Worm (Caenorhabditis elegans) whole organism, L2 larva: ENCODE data around the gene gcy-33.

ENCODE experiments used
- C34F6.9 ChIP-seq: fragments of 150-350 bp; optimal IDR thresholded peaks from 2 replicates; lab custom pipeline; 2014; ENCODE audit warnings: missing biosample characterization, missing genetic modification characterization
- F13H6.1 ChIP-seq: sonication (generic microtip); optimal IDR thresholded peaks from 2 replicates; lab custom pipeline; 2016; ENCODE audit warnings: missing genetic modification characterization, missing compliant biosample characterization
- Y55F3AM.14 ChIP-seq: fragments of 200-800 bp; sonication (Bioruptor generic); optimal IDR thresholded peaks from 2 replicates; lab custom pipeline; 2018; ENCODE audit warnings: mild to moderate bottlenecking, missing genetic modification characterization, missing compliant biosample characterization
- alr-1 ChIP-seq: fragments of 150-350 bp; optimal IDR thresholded peaks from 2 replicates; lab custom pipeline; 2014; ENCODE audit warnings: missing biosample characterization, missing genetic modification characterization
- ama-1 ChIP-seq: fragments of 150-350 bp; optimal IDR thresholded peaks from 2 replicates; lab custom pipeline; 2018; ENCODE audit warnings: inconsistent platforms
- ceh-16 ChIP-seq: fragments of 150-350 bp; optimal IDR thresholded peaks from 2 replicates; lab custom pipeline; 2014; ENCODE audit warnings: missing biosample characterization, missing genetic modification characterization
- ceh-82 ChIP-seq: fragments of 150-350 bp; optimal IDR thresholded peaks from 2 replicates; lab custom pipeline; 2014; ENCODE audit warnings: missing biosample characterization, missing genetic modification characterization
- crh-2 ChIP-seq: sonication (generic microtip); optimal IDR thresholded peaks from 2 replicates; lab custom pipeline; 2017; ENCODE audit warnings: missing biosample characterization, missing genetic modification characterization
- egl-27 ChIP-seq: sonication (generic microtip); optimal IDR thresholded peaks from 3 replicates; lab custom pipeline; 2017; ENCODE audit warnings: missing biosample characterization, missing genetic modification reagents, missing genetic modification characterization
- elt-1 ChIP-seq: fragments of 150-350 bp; optimal IDR thresholded peaks from 2 replicates; lab custom pipeline; 2014; ENCODE audit warnings: missing biosample characterization, missing genetic modification characterization
- elt-3 ChIP-seq: sonication (generic microtip); optimal IDR thresholded peaks from 2 replicates; lab custom pipeline; 2017; ENCODE audit warnings: missing biosample characterization, missing genetic modification characterization
- gmeb-1 ChIP-seq: fragments of 150-350 bp; optimal IDR thresholded peaks from 2 replicates; lab custom pipeline; 2014; ENCODE audit warnings: missing biosample characterization, missing genetic modification characterization
- lin-11 ChIP-seq: fragments of 150-350 bp; sonication (generic microtip); optimal IDR thresholded peaks from 2 replicates; lab custom pipeline; 2014; ENCODE audit warnings: missing biosample characterization, missing genetic modification characterization, inconsistent platforms, mixed read lengths
- lin-13 ChIP-seq: fragments of 150-350 bp; optimal IDR thresholded peaks from 2 replicates; lab custom pipeline; 2014; ENCODE audit warnings: missing biosample characterization, missing genetic modification reagents, missing genetic modification characterization
- lin-39 ChIP-seq: fragments of 150-350 bp; optimal IDR thresholded peaks from 2 replicates; lab custom pipeline; 2014; ENCODE audit warnings: missing biosample characterization, missing genetic modification reagents, missing genetic modification characterization
- mab-5 ChIP-seq: fragments of 150-350 bp; optimal IDR thresholded peaks from 2 replicates; lab custom pipeline; 2014; ENCODE audit warnings: missing biosample characterization, missing genetic modification characterization
- nhr-12 ChIP-seq: fragments of 150-350 bp; optimal IDR thresholded peaks from 2 replicates; lab custom pipeline; 2014; ENCODE audit warnings: missing biosample characterization, missing genetic modification characterization
- nhr-129 ChIP-seq: fragments of 150-350 bp; optimal IDR thresholded peaks from 2 replicates; lab custom pipeline; 2014; ENCODE audit warnings: missing biosample characterization, missing genetic modification characterization
- nhr-21 ChIP-seq: fragments of 150-350 bp; optimal IDR thresholded peaks from 2 replicates; lab custom pipeline; 2014; ENCODE audit warnings: missing biosample characterization, missing genetic modification characterization
- nhr-23 ChIP-seq: fragments of 150-350 bp; optimal IDR thresholded peaks from 2 replicates; lab custom pipeline; 2014; ENCODE audit warnings: missing biosample characterization, missing genetic modification reagents, missing genetic modification characterization
- nhr-237 ChIP-seq: fragments of 150-350 bp; optimal IDR thresholded peaks from 2 replicates; lab custom pipeline; 2014; ENCODE audit warnings: missing biosample characterization, missing genetic modification characterization
- nhr-25 ChIP-seq: fragments of 150-350 bp; sonication (generic microtip); optimal IDR thresholded peaks from 3 replicates; lab custom pipeline; 2014; ENCODE audit warnings: missing biosample characterization, missing genetic modification characterization
- nhr-6 ChIP-seq: fragments of 150-350 bp; optimal IDR thresholded peaks from 2 replicates; lab custom pipeline; 2014; ENCODE audit warnings: missing biosample characterization, missing genetic modification characterization
- nhr-77 ChIP-seq: fragments of 150-350 bp; optimal IDR thresholded peaks from 2 replicates; lab custom pipeline; 2014; ENCODE audit warnings: missing biosample characterization, missing genetic modification characterization
- peb-1 ChIP-seq: fragments of 150-350 bp; optimal IDR thresholded peaks from 2 replicates; lab custom pipeline; 2014; ENCODE audit warnings: missing biosample characterization, missing genetic modification characterization
- skn-1 ChIP-seq: sonication (generic microtip); optimal IDR thresholded peaks from 2 replicates; lab custom pipeline; 2017; ENCODE audit warnings: missing biosample characterization, missing genetic modification characterization
- sma-3 ChIP-seq: sonication (generic microtip); optimal IDR thresholded peaks from 2 replicates; lab custom pipeline; 2016; ENCODE audit warnings: missing genetic modification reagents, missing genetic modification characterization, missing compliant biosample characterization
- sma-9 ChIP-seq, 2 experiments: fragments of 150-350 bp in 1 of 2; sonication (generic microtip) in 1 of 2; optimal IDR thresholded peaks; 2 replicates each; lab custom pipeline; 2014 to 2016; ENCODE audit warnings: missing genetic modification characterization in 2 of 2, mild to moderate bottlenecking in 1 of 2, missing biosample characterization in 1 of 2, missing compliant biosample characterization in 1 of 2, missing genetic modification reagents in 1 of 2, moderate library complexity in 1 of 2
- snpc-4 ChIP-seq: fragments of 150-350 bp; optimal IDR thresholded peaks from 2 replicates; lab custom pipeline; 2014; ENCODE audit warnings: missing biosample characterization, missing genetic modification characterization
- unc-39 ChIP-seq: fragments of 150-350 bp; optimal IDR thresholded peaks from 2 replicates; lab custom pipeline; 2014; ENCODE audit warnings: missing biosample characterization, missing genetic modification characterization
- unc-55 ChIP-seq: fragments of 150-350 bp; sonication (generic microtip); optimal IDR thresholded peaks from 3 replicates; lab custom pipeline; 2014; ENCODE audit warnings: missing biosample characterization, missing genetic modification reagents, missing genetic modification characterization
- unc-62 ChIP-seq: fragments of 150-350 bp; optimal IDR thresholded peaks from 2 replicates; lab custom pipeline; 2014; ENCODE audit warnings: missing biosample characterization, missing genetic modification reagents, missing genetic modification characterization
- ztf-1 ChIP-seq: fragments of 200-800 bp; sonication (Bioruptor generic); conservative IDR thresholded peaks from 2 replicates; pipeline ENCODE4 v1.3.6; 2022; ENCODE audit warnings: missing genetic modification characterization, missing compliant biosample characterization
- ztf-11 ChIP-seq: sonication (generic microtip); optimal IDR thresholded peaks from 2 replicates; lab custom pipeline; 2017; ENCODE audit warnings: missing biosample characterization, missing genetic modification characterization
- ztf-4 ChIP-seq: fragments of 150-350 bp; optimal IDR thresholded peaks from 2 replicates; lab custom pipeline; 2014; ENCODE audit warnings: missing biosample characterization, missing genetic modification characterization

The gcy-33 gene

ce11 chrV:12038783-12039182 is 37.2 kb upstream of the gcy-33 start:
- TF ChIP-seq elt-1 (tag; lab: Kevin White, UChicago): no peak
- no peak for TF ChIP-seq snpc-4 (tag; lab: Kevin White, UChicago)
- no peak for TF ChIP-seq ceh-16 (tag; lab: Kevin White, UChicago)
- TF ChIP-seq nhr-6 (tag; lab: Kevin White, UChicago): no peak
- peak; percentile 32 for TF ChIP-seq lin-11
- peak; percentile 33 for TF ChIP-seq C34F6.9 (tag; lab: Kevin White, UChicago)
- TF ChIP-seq nhr-129 (tag; lab: Kevin White, UChicago): peak; percentile 29
- no peak for TF ChIP-seq crh-2
- TF ChIP-seq ama-1 (lab: Kevin White, UChicago): peak; percentile 65
- peak; percentile 12 for TF ChIP-seq unc-55 (GFP tag; lab: Kevin White, UChicago)
- TF ChIP-seq ztf-4 (tag; lab: Kevin White, UChicago): no peak
- peak; percentile 7 for TF ChIP-seq F13H6.1 (tag; lab: Kevin White, UChicago)
- TF ChIP-seq skn-1: no peak
- TF ChIP-seq, all 48 proteins: peak for 6

ce11 chrV:12038317-12038716 is 36.7 kb upstream of the gcy-33 start:
- TF ChIP-seq unc-55 (GFP tag; lab: Kevin White, UChicago) (peak; percentile 59), nhr-129 (tag; lab: Kevin White, UChicago) (peak; percentile 11), lin-13 (GFP tag; lab: Kevin White, UChicago) (no peak), unc-62 (GFP tag; lab: Kevin White, UChicago) (no peak), nhr-25 (tag; lab: Kevin White, UChicago) (no peak), ztf-11 (no peak), elt-1 (tag; lab: Kevin White, UChicago) (no peak), egl-27 (no peak), gmeb-1 (tag; lab: Kevin White, UChicago) (no peak), ceh-82 (no peak), Y55F3AM.14 (GFP tag; lab: Kevin White, UChicago) (peak; percentile 2), nhr-12 (tag; lab: Kevin White, UChicago) (no peak), peb-1 (no peak), nhr-77 (tag; lab: Kevin White, UChicago) (no peak), sma-3 (GFP tag; lab: Kevin White, UChicago) (no peak), ztf-1 (GFP tag; lab: Robert Waterston, UW) (no peak), ama-1 (lab: Kevin White, UChicago) (no peak)
- TF ChIP-seq, all 48 proteins: peak for 3

DNA sequence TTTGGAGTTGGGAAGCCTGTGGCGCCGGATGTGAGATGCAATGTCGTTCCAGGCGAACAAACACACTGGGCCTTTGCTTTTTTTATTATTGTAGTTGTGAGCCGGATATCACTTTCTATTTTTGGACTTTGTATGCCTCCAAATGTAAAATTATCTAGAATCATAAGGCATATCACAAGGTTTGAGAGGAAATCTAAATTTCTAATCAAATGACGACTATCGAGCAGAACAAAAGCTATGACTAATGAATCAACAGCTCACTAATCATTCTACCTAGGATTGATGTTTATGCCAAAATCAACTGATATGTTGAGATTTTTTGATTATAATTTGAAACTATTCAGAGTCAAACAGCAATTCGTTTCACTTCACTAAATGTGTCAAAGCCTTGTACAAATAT is 36.3 kb upstream of the gcy-33 start:
- TF ChIP-seq ztf-4 (tag; lab: Kevin White, UChicago) (peak; percentile 4), nhr-77 (tag; lab: Kevin White, UChicago) (no peak)

DNA sequence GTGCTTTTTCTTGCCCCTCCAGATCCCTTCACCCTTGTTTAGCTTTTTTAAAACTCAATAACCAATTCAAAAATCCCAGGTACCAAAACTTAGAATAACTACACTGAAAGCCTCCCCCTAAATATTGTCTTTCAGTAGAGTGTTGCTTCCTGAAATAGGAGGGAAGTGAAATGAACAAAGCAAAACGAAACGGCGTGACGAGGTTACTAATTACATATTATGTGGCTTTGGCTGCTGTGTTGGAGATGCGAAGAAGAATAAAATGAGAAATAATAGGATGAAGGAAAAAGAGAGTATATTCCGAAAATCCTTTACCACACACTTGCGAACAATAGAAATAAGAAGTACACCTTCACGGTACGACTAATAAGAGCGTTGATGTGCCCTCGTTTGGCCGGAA is 34.5 kb upstream of the gcy-33 start:
- TF ChIP-seq nhr-25 (tag; lab: Kevin White, UChicago) (no peak), ztf-11 (no peak), F13H6.1 (tag; lab: Kevin White, UChicago) (no peak), alr-1 (no peak), nhr-21 (no peak), nhr-237 (tag; lab: Kevin White, UChicago) (no peak), ztf-1 (GFP tag; lab: Robert Waterston, UW) (no peak), skn-1 (no peak), unc-39 (tag; lab: Kevin White, UChicago) (no peak), lin-39 (tag; lab: Kevin White, UChicago) (no peak), nhr-77 (tag; lab: Kevin White, UChicago) (no peak)

DNA sequence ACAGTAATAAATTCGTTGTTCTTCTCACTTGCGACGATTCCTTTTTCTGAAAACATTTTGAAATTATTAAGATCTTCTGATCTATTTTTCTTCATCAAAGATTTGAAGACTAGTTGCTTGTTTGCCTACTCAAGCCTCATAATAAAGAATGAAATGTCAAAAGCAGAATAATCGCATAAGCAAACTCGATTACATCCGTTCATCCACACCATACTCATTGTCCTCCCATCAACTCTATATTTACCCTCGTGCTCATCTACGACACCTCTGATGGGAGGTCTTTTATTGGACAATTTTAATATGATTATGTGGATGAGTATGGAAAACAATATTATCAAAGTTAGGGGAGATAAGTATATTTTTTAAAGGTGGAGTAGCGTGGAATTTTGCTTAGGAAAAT is 32.2 kb upstream of the gcy-33 start:
- TF ChIP-seq nhr-237 (tag; lab: Kevin White, UChicago) (no peak), snpc-4 (tag; lab: Kevin White, UChicago) (no peak), alr-1 (no peak), peb-1 (no peak), nhr-23 (tag; lab: Kevin White, UChicago) (no peak), Y55F3AM.14 (GFP tag; lab: Kevin White, UChicago) (no peak), elt-3 (tag; lab: Kevin White, UChicago) (no peak), lin-39 (tag; lab: Kevin White, UChicago) (no peak), F13H6.1 (tag; lab: Kevin White, UChicago) (no peak), egl-27 (no peak), mab-5 (no peak), sma-9 (GFP tag; optimal IDR thresholded peaks at IDR 0.05; lab: Kevin White, UChicago) (no peak), sma-9 (tag; optimal IDR thresholded peaks at IDR 0.05; lab: Kevin White, UChicago) (no peak), nhr-25 (tag; lab: Kevin White, UChicago) (no peak)
